Fruit fly (Drosophila melanogaster): Measurements from ENCODE around the gene CG46306.
A peak's percentile ranks its signal among the peaks of the same experiment; 100 is the strongest.

CG46306 gene

dm6 chrX:16786860-16787415 is 48.4 kb downstream of the CG46306 start, which contains the start of the genes CG9609 and Sap30 (continued):
- no peak for TF ChIP-seq chn (GFP tag; optimal IDR thresholded peaks at IDR 0.05)
- TF ChIP-seq grau (tag; optimal IDR thresholded peaks at IDR 0.05): no peak
- no peak for TF ChIP-seq Hand (GFP tag; optimal IDR thresholded peaks at IDR 0.05)
- TF ChIP-seq jumu (GFP tag; optimal IDR thresholded peaks at IDR 0.05): no peak
- TF ChIP-seq CTCF (GFP tag; optimal IDR thresholded peaks at IDR 0.05): no peak
- TF ChIP-seq CG31388 (GFP tag; optimal IDR thresholded peaks at IDR 0.05): no peak
- TF ChIP-seq cato (GFP tag; optimal IDR thresholded peaks at IDR 0.05; ENCODE audit: borderline replicate concordance): no peak
- TF ChIP-seq ind (GFP tag; optimal IDR thresholded peaks at IDR 0.05): no peak
- TF ChIP-seq MESR4 (GFP tag; optimal IDR thresholded peaks at IDR 0.05): no peak
- TF ChIP-seq CG6791 (GFP tag; IDR thresholded peaks at IDR 0.05; ENCODE audit: partially characterized antibody): no peak
- no peak for TF ChIP-seq CG3726 (GFP tag; IDR thresholded peaks at IDR 0.05)
- TF ChIP-seq CG1603 (tag; optimal IDR thresholded peaks at IDR 0.05): peak; percentile 60
- peak; percentile 30 for TF ChIP-seq CG9609 (GFP tag; optimal IDR thresholded peaks at IDR 0.05)
- TF ChIP-seq wek (GFP tag; optimal IDR thresholded peaks at IDR 0.05): no peak
- peak; percentile 98 for TF ChIP-seq CG2116 (GFP tag; optimal IDR thresholded peaks at IDR 0.05)
- peak; percentile 90 for TF ChIP-seq CG7928 (GFP tag; optimal IDR thresholded peaks at IDR 0.05)
- no peak for TF ChIP-seq shn (GFP tag; optimal IDR thresholded peaks at IDR 0.05)
- no peak for TF ChIP-seq eve (GFP tag; optimal IDR thresholded peaks at IDR 0.05)
- no peak for TF ChIP-seq CG11093 (GFP tag; IDR thresholded peaks at IDR 0.05)
- no peak for TF ChIP-seq CG13624 (GFP tag; optimal IDR thresholded peaks at IDR 0.05)
- no peak for TF ChIP-seq tin (GFP tag; optimal IDR thresholded peaks at IDR 0.05)
- TF ChIP-seq bowl (GFP tag; IDR thresholded peaks at IDR 0.05): no peak
- TF ChIP-seq Atf-2 (GFP tag; optimal IDR thresholded peaks at IDR 0.05): no peak
- no peak for TF ChIP-seq HmgD (GFP tag; optimal IDR thresholded peaks at IDR 0.05)
- peak; percentile 89 for TF ChIP-seq stwl (tag; optimal IDR thresholded peaks at IDR 0.05)
- no peak for TF ChIP-seq Lim3 (GFP tag; IDR thresholded peaks at IDR 0.05)
- no peak for TF ChIP-seq ken (GFP tag; IDR thresholded peaks at IDR 0.05)
- no peak for TF ChIP-seq CG5180 (GFP tag; optimal IDR thresholded peaks at IDR 0.05)
- peak; percentile 23 for TF ChIP-seq slbo (GFP tag; IDR thresholded peaks at IDR 0.05)
- TF ChIP-seq CG12659 (GFP tag; optimal IDR thresholded peaks at IDR 0.05): peak; percentile 27
- no peak for TF ChIP-seq Usf (GFP tag; optimal IDR thresholded peaks at IDR 0.05)
- TF ChIP-seq CG10654 (GFP tag; optimal IDR thresholded peaks at IDR 0.05): no peak
- TF ChIP-seq grn (GFP tag; optimal IDR thresholded peaks at IDR 0.05): no peak
- no peak for TF ChIP-seq Atf6 (GFP tag; IDR thresholded peaks at IDR 0.05)
- TF ChIP-seq CG9932 (GFP tag; IDR thresholded peaks at IDR 0.05): peak; percentile 26; the same call in 1 of the 2 replicates
- TF ChIP-seq CG10267 (tag; optimal IDR thresholded peaks at IDR 0.05): peak; percentile 9
- TF ChIP-seq CG13287 (GFP tag; IDR thresholded peaks at IDR 0.05; ENCODE audit: partially characterized antibody): peak; percentile 15; the same call in 1 of the 2 replicates
- TF ChIP-seq Asciz (GFP tag; optimal IDR thresholded peaks at IDR 0.05): no peak
- no peak for TF ChIP-seq seq (GFP tag; IDR thresholded peaks at IDR 0.05)
- TF ChIP-seq CG14710 (tag; optimal IDR thresholded peaks at IDR 0.05): peak; percentile 61
- no peak for TF ChIP-seq cas (GFP tag; IDR thresholded peaks at IDR 0.05)
- no peak for TF ChIP-seq ranshi (GFP tag; IDR thresholded peaks at IDR 0.05)
- TF ChIP-seq CG32532 (GFP tag; IDR thresholded peaks at IDR 0.05): no peak
- peak; percentile 38 for TF ChIP-seq CG4617 (GFP tag; optimal IDR thresholded peaks at IDR 0.05; ENCODE audit: borderline replicate concordance)
- TF ChIP-seq Gug (GFP tag; IDR thresholded peaks at IDR 0.05): no peak
- TF ChIP-seq tx (GFP tag; optimal IDR thresholded peaks at IDR 0.05): no peak
- no peak for TF ChIP-seq sug (tag; optimal IDR thresholded peaks at IDR 0.05)
- TF ChIP-seq gfzf (GFP tag; optimal IDR thresholded peaks at IDR 0.05): peak; percentile 71
- TF ChIP-seq CG7786 (GFP tag; optimal IDR thresholded peaks at IDR 0.05): no peak
- TF ChIP-seq salm (tag; optimal IDR thresholded peaks at IDR 0.05): no peak
- no peak for TF ChIP-seq CG7987 (GFP tag; optimal IDR thresholded peaks at IDR 0.05)
- no peak for TF ChIP-seq crp (GFP tag; optimal IDR thresholded peaks at IDR 0.05)

All from whole organism, embryonic.